Fruit fly (Drosophila melanogaster) whole organism, prepupa: ENCODE data around the gene Cyp4ac3.

ENCODE experiments used
- CG10669 ChIP-seq: fragments of 200-800 bp; sonication (Bioruptor generic); optimal IDR thresholded peaks from 3 replicates; lab custom pipeline; 2018; ENCODE audit warnings: missing biosample characterization, mild to moderate bottlenecking, missing genetic modification characterization, moderate library complexity
- CG11762 ChIP-seq: fragments of 200-800 bp; sonication (Bioruptor generic); optimal IDR thresholded peaks from 3 replicates; lab custom pipeline; 2016; ENCODE audit warnings: missing biosample characterization, missing genetic modification characterization; ENCODE audit not compliant: insufficient read depth
- CG11902 ChIP-seq: fragments of 200-800 bp; sonication (Bioruptor generic); optimal IDR thresholded peaks from 3 replicates; lab custom pipeline; 2016; ENCODE audit warnings: missing biosample characterization, missing genetic modification characterization
- CG15336 ChIP-seq: fragments of 200-800 bp; sonication (Bioruptor generic); IDR thresholded peaks from 2 replicates; pipeline ENCODE4 v1.3.6; 2022; ENCODE audit warnings: missing biosample characterization, missing genetic modification characterization
- CG1621 ChIP-seq: fragments of 200-800 bp; sonication (Bioruptor generic); optimal IDR thresholded peaks from 3 replicates; lab custom pipeline; 2018; ENCODE audit warnings: missing biosample characterization, mild to moderate bottlenecking, missing genetic modification characterization
- CG16779 ChIP-seq: fragments of 200-800 bp; sonication (Bioruptor generic); optimal IDR thresholded peaks from 3 replicates; lab custom pipeline; 2017; ENCODE audit warnings: missing biosample characterization, mild to moderate bottlenecking, missing genetic modification characterization
- CG3032 ChIP-seq: fragments of 200-800 bp; optimal IDR thresholded peaks from 2 replicates; lab custom pipeline; 2019; ENCODE audit warnings: missing biosample characterization, mild to moderate bottlenecking, missing genetic modification characterization, moderate library complexity
- CG31627 ChIP-seq: fragments of 200-800 bp; sonication (Bioruptor generic); optimal IDR thresholded peaks from 3 replicates; lab custom pipeline; 2016; ENCODE audit warnings: missing biosample characterization, missing genetic modification characterization
- CG32006 ChIP-seq: fragments of 200-800 bp; sonication (Bioruptor generic); optimal IDR thresholded peaks from 3 replicates; lab custom pipeline; 2017; ENCODE audit warnings: missing biosample characterization, mild to moderate bottlenecking, missing genetic modification characterization
- CG34406 ChIP-seq: fragments of 200-800 bp; sonication (Bioruptor generic); optimal IDR thresholded peaks from 3 replicates; lab custom pipeline; 2016; ENCODE audit warnings: missing biosample characterization, missing genetic modification characterization
- CG3919 ChIP-seq: fragments of 200-800 bp; sonication (Bioruptor generic); optimal IDR thresholded peaks from 3 replicates; lab custom pipeline; 2016; ENCODE audit warnings: missing biosample characterization, missing genetic modification characterization
- CG4318 ChIP-seq: fragments of 200-800 bp; sonication (Bioruptor generic); optimal IDR thresholded peaks from 3 replicates; lab custom pipeline; 2017; ENCODE audit warnings: missing biosample characterization, mild to moderate bottlenecking, missing genetic modification characterization
- CG6163 ChIP-seq: fragments of 200-800 bp; sonication (Bioruptor generic); IDR thresholded peaks from 3 replicates; pipeline ENCODE4 v1.3.6; 2022; ENCODE audit warnings: missing biosample characterization, missing genetic modification characterization
- CG6792 ChIP-seq: fragments of 200-800 bp; sonication (Bioruptor generic); optimal IDR thresholded peaks from 3 replicates; lab custom pipeline; 2016; ENCODE audit warnings: missing biosample characterization, missing genetic modification characterization
- CG6854 ChIP-seq: fragments of 200-800 bp; sonication (Bioruptor generic); optimal IDR thresholded peaks from 2 replicates; lab custom pipeline; 2017; ENCODE audit warnings: missing biosample characterization, mild to moderate bottlenecking, missing genetic modification characterization
- CG8119 ChIP-seq: fragments of 200-800 bp; sonication (Bioruptor generic); IDR thresholded peaks from 3 replicates; pipeline ENCODE4 v1.3.6; 2022; ENCODE audit warnings: missing biosample characterization, missing genetic modification characterization
- CG8319 ChIP-seq: fragments of 200-800 bp; sonication (Bioruptor generic); optimal IDR thresholded peaks from 3 replicates; lab custom pipeline; 2016; ENCODE audit warnings: missing biosample characterization, missing genetic modification characterization
- Eip75B ChIP-seq: fragments of 200-800 bp; sonication (Bioruptor generic); optimal IDR thresholded peaks from 3 replicates; lab custom pipeline; 2016; ENCODE audit warnings: missing biosample characterization, missing genetic modification characterization
- Eip93F ChIP-seq: fragments of 200-800 bp; sonication (Bioruptor generic); optimal IDR thresholded peaks from 2 replicates; lab custom pipeline; 2016; ENCODE audit warnings: missing biosample characterization, mild to moderate bottlenecking, missing genetic modification characterization
- Ets21C ChIP-seq: fragments of 200-800 bp; sonication (Bioruptor generic); optimal IDR thresholded peaks from 3 replicates; lab custom pipeline; 2016; ENCODE audit warnings: missing biosample characterization, missing genetic modification characterization
- Ets96B ChIP-seq: fragments of 200-800 bp; optimal IDR thresholded peaks from 2 replicates; lab custom pipeline; 2019; ENCODE audit warnings: missing biosample characterization, mild to moderate bottlenecking, missing genetic modification characterization, moderate library complexity
- Gug ChIP-seq: fragments of 200-800 bp; sonication (Bioruptor generic); IDR thresholded peaks from 2 replicates; pipeline ENCODE4 v1.3.6; 2022; ENCODE audit warnings: missing biosample characterization, missing genetic modification characterization
- Hr39 ChIP-seq: fragments of 200-800 bp; sonication (Bioruptor generic); optimal IDR thresholded peaks from 2 replicates; lab custom pipeline; 2016; ENCODE audit warnings: missing biosample characterization, missing genetic modification characterization
- Lpt ChIP-seq: fragments of 200-800 bp; sonication (Bioruptor generic); optimal IDR thresholded peaks from 3 replicates; lab custom pipeline; 2016; ENCODE audit warnings: missing biosample characterization, missing genetic modification characterization
- OdsH ChIP-seq: fragments of 200-800 bp; sonication (Bioruptor generic); optimal IDR thresholded peaks from 3 replicates; lab custom pipeline; 2016; ENCODE audit warnings: missing biosample characterization, missing genetic modification characterization
- Smox ChIP-seq: fragments of 200-800 bp; sonication (Bioruptor generic); optimal IDR thresholded peaks from 3 replicates; lab custom pipeline; 2016; ENCODE audit warnings: missing biosample characterization, missing genetic modification characterization
- Sox102F ChIP-seq: fragments of 200-800 bp; sonication (Bioruptor generic); optimal IDR thresholded peaks from 2 replicates; lab custom pipeline; 2016; ENCODE audit warnings: missing biosample characterization, mild to moderate bottlenecking, missing genetic modification characterization
- Sox14 ChIP-seq: fragments of 200-800 bp; sonication (Bioruptor generic); optimal IDR thresholded peaks from 3 replicates; lab custom pipeline; 2016; ENCODE audit warnings: missing biosample characterization, missing genetic modification characterization
- achi ChIP-seq: fragments of 200-800 bp; sonication (Bioruptor generic); optimal IDR thresholded peaks from 3 replicates; lab custom pipeline; 2016; ENCODE audit warnings: missing biosample characterization, missing genetic modification characterization
- acj6 ChIP-seq: fragments of 200-800 bp; sonication (Bioruptor generic); optimal IDR thresholded peaks from 3 replicates; lab custom pipeline; 2016; ENCODE audit warnings: missing biosample characterization, missing genetic modification characterization
- cyc ChIP-seq: fragments of 200-800 bp; sonication (Bioruptor generic); optimal IDR thresholded peaks from 3 replicates; lab custom pipeline; 2016; ENCODE audit warnings: missing biosample characterization, missing genetic modification characterization
- dac ChIP-seq: fragments of 200-800 bp; sonication (Bioruptor generic); optimal IDR thresholded peaks from 2 replicates; lab custom pipeline; 2017; ENCODE audit warnings: missing biosample characterization, mild to moderate bottlenecking, missing genetic modification characterization
- dsx ChIP-seq: fragments of 200-800 bp; optimal IDR thresholded peaks from 3 replicates; lab custom pipeline; 2019; ENCODE audit warnings: missing biosample characterization, mild to moderate bottlenecking, missing genetic modification characterization, moderate library complexity; ENCODE audit not compliant: poor library complexity, severe bottlenecking
- eg ChIP-seq: fragments of 200-800 bp; sonication (Bioruptor generic); IDR thresholded peaks from 3 replicates; pipeline ENCODE4 v1.3.6; 2022; ENCODE audit warnings: missing biosample characterization, missing genetic modification characterization
- esn ChIP-seq: fragments of 200-800 bp; sonication (Bioruptor generic); optimal IDR thresholded peaks from 2 replicates; lab custom pipeline; 2016; ENCODE audit warnings: missing biosample characterization, mild to moderate bottlenecking, missing genetic modification characterization, moderate library complexity
- fd59A ChIP-seq: fragments of 200-800 bp; sonication (Bioruptor generic); optimal IDR thresholded peaks from 2 replicates; lab custom pipeline; 2017; ENCODE audit warnings: missing biosample characterization, mild to moderate bottlenecking, missing genetic modification characterization, missing genetic modification reagents
- fkh ChIP-seq: fragments of 200-800 bp; sonication (Bioruptor generic); optimal IDR thresholded peaks from 3 replicates; lab custom pipeline; 2017; ENCODE audit warnings: missing biosample characterization, mild to moderate bottlenecking, missing genetic modification characterization, moderate library complexity
- lz ChIP-seq: fragments of 200-800 bp; sonication (Bioruptor generic); optimal IDR thresholded peaks from 3 replicates; lab custom pipeline; 2016; ENCODE audit warnings: missing biosample characterization, missing genetic modification characterization
- net ChIP-seq: fragments of 200-800 bp; sonication (Bioruptor generic); optimal IDR thresholded peaks from 3 replicates; lab custom pipeline; 2016; ENCODE audit warnings: missing biosample characterization, missing genetic modification characterization
- pdm3 ChIP-seq: fragments of 200-800 bp; sonication (Bioruptor generic); optimal IDR thresholded peaks from 3 replicates; lab custom pipeline; 2016; ENCODE audit warnings: missing biosample characterization, missing genetic modification characterization
- salr ChIP-seq, 2 experiments: fragments of 200-800 bp; sonication (Bioruptor generic); optimal IDR thresholded peaks; 3 replicates each; lab custom pipeline; 2016 to 2018; ENCODE audit warnings: missing biosample characterization in 2 of 2, missing genetic modification characterization in 2 of 2, mild to moderate bottlenecking in 1 of 2
- spab ChIP-seq: fragments of 200-800 bp; sonication (Bioruptor generic); optimal IDR thresholded peaks from 2 replicates; lab custom pipeline; 2017; ENCODE audit warnings: missing biosample characterization, mild to moderate bottlenecking, missing genetic modification characterization, missing genetic modification reagents
- ss ChIP-seq, 2 experiments: fragments of 200-800 bp; sonication (Bioruptor generic); optimal IDR thresholded peaks; 2 replicates in 1 of 2; 3 replicates in 1 of 2; lab custom pipeline; 2017 to 2018; ENCODE audit warnings: mild to moderate bottlenecking in 2 of 2, missing biosample characterization in 2 of 2, missing genetic modification characterization in 2 of 2, moderate library complexity in 1 of 2
- svp ChIP-seq: fragments of 200-800 bp; sonication (Bioruptor generic); peaks from one replicate; lab custom pipeline; 2016; ENCODE audit warnings: missing biosample characterization, missing genetic modification characterization
- vri ChIP-seq: fragments of 200-800 bp; sonication (Bioruptor generic); optimal IDR thresholded peaks from 3 replicates; lab custom pipeline; 2016; ENCODE audit warnings: missing biosample characterization, mild to moderate bottlenecking, missing genetic modification characterization

Cyp4ac3 gene

dm6 chr2L:5292977-5293513 lies 24.7 kb downstream of the Cyp4ac3 start (continued):
- peak; percentile 97 for TF ChIP-seq CG10669 (GFP tag; lab: Kevin White, UChicago)
- TF ChIP-seq pdm3 (GFP tag; lab: Kevin White, UChicago): peak; percentile 96
- TF ChIP-seq CG31627 (GFP tag; lab: Kevin White, UChicago): peak; percentile 95
- peak; percentile 93 for TF ChIP-seq Ets21C
- TF ChIP-seq ss (GFP tag; optimal IDR thresholded peaks at IDR 0.05; lab: Kevin White, UChicago): peak; percentile 93 to 97
- TF ChIP-seq CG11902 (GFP tag; lab: Kevin White, UChicago): peak; percentile 86
- peak; percentile 80 for TF ChIP-seq CG4318 (GFP tag; lab: Kevin White, UChicago)
- peak; percentile 94 for TF ChIP-seq CG16779 (tag; lab: Kevin White, UChicago)
- TF ChIP-seq Eip75B (GFP tag; lab: Kevin White, UChicago): peak; percentile 97
- TF ChIP-seq CG34406: peak; percentile 95
- peak; percentile 96 for TF ChIP-seq CG6163 (GFP tag; lab: Robert Waterston, UW)
- peak; percentile 91 for TF ChIP-seq cyc (GFP tag; lab: Kevin White, UChicago)
- peak; percentile 94 for TF ChIP-seq OdsH
- peak; percentile 78 for TF ChIP-seq Gug (GFP tag; lab: Robert Waterston, UW)
- peak; percentile 99 for TF ChIP-seq Ets96B (tag; lab: Kevin White, UChicago)
- peak; percentile 94 for TF ChIP-seq Hr39 (GFP tag; lab: Kevin White, UChicago)
- peak; percentile 93 for TF ChIP-seq CG15336 (GFP tag; lab: Robert Waterston, UW)
- TF ChIP-seq CG32006 (GFP tag; lab: Kevin White, UChicago): peak; percentile 92

- TF ChIP-seq esn (GFP tag; lab: Kevin White, UChicago) (no peak), CG1621 (tag; lab: Kevin White, UChicago) (no peak), dac (no peak), OdsH (no peak), achi (GFP tag; lab: Kevin White, UChicago) (peak; percentile 17), CG11902 (GFP tag; lab: Kevin White, UChicago) (no peak), Sox14 (GFP tag; lab: Kevin White, UChicago) (peak; percentile 99), salr (GFP tag; optimal IDR thresholded peaks at IDR 0.05; lab: Kevin White, UChicago) (peak in 1 of 2 experiments; percentile 11), acj6 (GFP tag; lab: Kevin White, UChicago) (no peak), CG3032 (tag; lab: Kevin White, UChicago) (peak; percentile 4), CG8119 (no peak), CG11762 (GFP tag; lab: Kevin White, UChicago) (no peak), CG4318 (GFP tag; lab: Kevin White, UChicago) (no peak), dsx (GFP tag; lab: Kevin White, UChicago) (peak; percentile 73), Ets21C (no peak), Smox (GFP tag; lab: Kevin White, UChicago) (peak; percentile 17), spab (no peak), CG8319 (peak; percentile 17), lz (no peak), CG6792 (GFP tag; lab: Kevin White, UChicago) (no peak), pdm3 (GFP tag; lab: Kevin White, UChicago) (no peak), CG6854 (GFP tag; lab: Kevin White, UChicago) (peak; percentile 55), Ets96B (tag; lab: Kevin White, UChicago) (no peak), fd59A (GFP tag; lab: Kevin White, UChicago) (no peak), eg (GFP tag; lab: Robert Waterston, UW) (peak; percentile 5; the same call in 1 of the 3 replicates), Sox102F (GFP tag; lab: Kevin White, UChicago) (peak; percentile 66), CG31627 (GFP tag; lab: Kevin White, UChicago) (no peak), CG3919 (GFP tag; lab: Kevin White, UChicago) (peak; percentile 34), vri (GFP tag; lab: Kevin White, UChicago) (no peak), Lpt (GFP tag; lab: Kevin White, UChicago) (peak; percentile 66), CG6163 (GFP tag; lab: Robert Waterston, UW) (peak; percentile 31; the same call in 1 of the 3 replicates), CG32006 (GFP tag; lab: Kevin White, UChicago) (no peak), CG15336 (GFP tag; lab: Robert Waterston, UW) (no peak), fkh (GFP tag; lab: Kevin White, UChicago) (no peak), net (GFP tag; lab: Kevin White, UChicago) (no peak), Eip93F (GFP tag; lab: Kevin White, UChicago) (peak; percentile 41), svp (GFP tag; lab: Kevin White, UChicago) (peak; percentile 98), CG34406 (no peak), CG10669 (GFP tag; lab: Kevin White, UChicago) (peak; percentile 37)
Measured at dm6 chr2L:5294392-5295244, 26.3 kb downstream of the Cyp4ac3 start.
